Fruit fly (Drosophila melanogaster) whole organism, adult: Measurements from ENCODE around the gene CG13127.

ENCODE experiments used
- CG14711 ChIP-seq: fragments of 200-800 bp; sonication (Bioruptor generic); optimal IDR thresholded peaks from 2 replicates; lab custom pipeline; 2018; ENCODE audit warnings: missing biosample characterization, mild to moderate bottlenecking, missing genetic modification characterization, moderate library complexity
- CG7045 ChIP-seq: fragments of 200-800 bp; sonication (Bioruptor generic); optimal IDR thresholded peaks from 2 replicates; lab custom pipeline; 2017; ENCODE audit warnings: missing biosample characterization, mild to moderate bottlenecking, missing genetic modification characterization
- Crg-1 ChIP-seq: fragments of 200-800 bp; sonication (Bioruptor generic); optimal IDR thresholded peaks from 2 replicates; lab custom pipeline; 2016; ENCODE audit warnings: missing biosample characterization, missing genetic modification characterization
- Hr96 ChIP-seq: fragments of 200-800 bp; sonication (Bioruptor generic); optimal IDR thresholded peaks from 2 replicates; lab custom pipeline; 2016; ENCODE audit warnings: missing biosample characterization, missing genetic modification characterization
- Mnt ChIP-seq: fragments of 200-800 bp; sonication (Bioruptor generic); optimal IDR thresholded peaks from 2 replicates; lab custom pipeline; 2016; ENCODE audit warnings: missing biosample characterization, mild to moderate bottlenecking, missing genetic modification characterization
- bab1 ChIP-seq: fragments of 200-800 bp; sonication (Bioruptor generic); optimal IDR thresholded peaks from 3 replicates; lab custom pipeline; 2019; ENCODE audit warnings: missing biosample characterization, mild to moderate bottlenecking, missing genetic modification characterization, moderate library complexity

dm6 chr2L:10060516-10060915, 34.0 kb downstream of the CG13127 start, which contains the start of gene Spn31A:
- TF ChIP-seq CG14711 (tag; lab: Kevin White, UChicago) (no peak), Mnt (GFP tag; lab: Kevin White, UChicago) (no peak), Crg-1 (GFP tag; lab: Kevin White, UChicago) (no peak), Hr96 (GFP tag; lab: Kevin White, UChicago) (no peak), CG7045 (GFP tag; lab: Kevin White, UChicago) (no peak), bab1 (GFP tag; lab: Kevin White, UChicago) (no peak)
